Worm (Caenorhabditis elegans) whole organism, midembryonic: ENCODE measurements around the gene nhr-268.

Experiments used
- cog-1 ChIP-seq: sonication (generic microtip); optimal IDR thresholded peaks from 2 replicates; lab custom pipeline; 2016; ENCODE audit warnings: missing genetic modification characterization, missing compliant biosample characterization
- flt-1 ChIP-seq: fragments of 200-800 bp; sonication (Bioruptor generic); IDR thresholded peaks from 2 replicates; pipeline ENCODE4 v1.3.6; 2022; ENCODE audit warnings: missing genetic modification characterization, missing compliant biosample characterization
- klf-2 ChIP-seq: fragments of 200-800 bp; sonication (Bioruptor generic); conservative IDR thresholded peaks from 2 replicates; pipeline ENCODE4 v1.3.6; 2022; ENCODE audit warnings: missing genetic modification reagents, missing genetic modification characterization, missing compliant biosample characterization
- med-1 ChIP-seq: sonication (generic microtip); optimal IDR thresholded peaks from 2 replicates; lab custom pipeline; 2017; ENCODE audit warnings: missing genetic modification characterization, mild to moderate bottlenecking, missing compliant biosample characterization, antibody characterized with exemption, missing genetic modification reagents; ENCODE audit not compliant: insufficient read depth
- ref-1 ChIP-seq: fragments of 200-800 bp; sonication (Bioruptor generic); conservative IDR thresholded peaks from 2 replicates; pipeline ENCODE4 v1.3.6; 2022; ENCODE audit warnings: missing genetic modification reagents, missing genetic modification characterization, missing compliant biosample characterization
- tab-1 ChIP-seq: fragments of 200-800 bp; sonication (Bioruptor generic); IDR thresholded peaks from 2 replicates; pipeline ENCODE4 v1.3.6; 2022; ENCODE audit warnings: missing genetic modification characterization, missing compliant biosample characterization
- ztf-23 ChIP-seq: fragments of 200-800 bp; sonication (Bioruptor generic); IDR thresholded peaks from 2 replicates; pipeline ENCODE4 v1.3.6; 2022; ENCODE audit warnings: missing genetic modification reagents, missing genetic modification characterization, missing compliant biosample characterization
- ztf-29 ChIP-seq: fragments of 200-800 bp; sonication (Bioruptor generic); IDR thresholded peaks from 2 replicates; pipeline ENCODE4 v1.3.6; 2022; ENCODE audit warnings: missing genetic modification reagents, missing genetic modification characterization, missing compliant biosample characterization

ce11 chrV:15719570-15719969 is 29.5 kb downstream of the nhr-268 start, which contains the start of gene Y6E2A.7:
- TF ChIP-seq ztf-23 (GFP tag; lab: Robert Waterston, UW) = no peak
- no peak for TF ChIP-seq flt-1 (GFP tag; lab: Robert Waterston, UW)
- TF ChIP-seq med-1 (GFP tag; lab: Kevin White, UChicago) = no peak
- TF ChIP-seq cog-1 (tag; lab: Kevin White, UChicago) = no peak
- TF ChIP-seq klf-2 = no peak
- TF ChIP-seq ztf-29 (GFP tag; lab: Robert Waterston, UW) = no peak
- TF ChIP-seq ref-1 (GFP tag; lab: Robert Waterston, UW) = no peak
- no peak for TF ChIP-seq tab-1 (GFP tag; lab: Robert Waterston, UW)
